Worm (Caenorhabditis elegans) whole organism, midembryonic: ENCODE measurements around the gene gcy-36.

Experiments
- T22C8.4 ChIP-seq: fragments of 200-800 bp; sonication (Bioruptor generic); IDR thresholded peaks from 2 replicates; pipeline ENCODE4 v1.3.6; 2022; ENCODE audit warnings: missing genetic modification characterization, missing compliant biosample characterization
- ref-1 ChIP-seq: fragments of 200-800 bp; sonication (Bioruptor generic); conservative IDR thresholded peaks from 2 replicates; pipeline ENCODE4 v1.3.6; 2022; ENCODE audit warnings: missing genetic modification reagents, missing genetic modification characterization, missing compliant biosample characterization
- tab-1 ChIP-seq: fragments of 200-800 bp; sonication (Bioruptor generic); IDR thresholded peaks from 2 replicates; pipeline ENCODE4 v1.3.6; 2022; ENCODE audit warnings: missing genetic modification characterization, missing compliant biosample characterization

DNA sequence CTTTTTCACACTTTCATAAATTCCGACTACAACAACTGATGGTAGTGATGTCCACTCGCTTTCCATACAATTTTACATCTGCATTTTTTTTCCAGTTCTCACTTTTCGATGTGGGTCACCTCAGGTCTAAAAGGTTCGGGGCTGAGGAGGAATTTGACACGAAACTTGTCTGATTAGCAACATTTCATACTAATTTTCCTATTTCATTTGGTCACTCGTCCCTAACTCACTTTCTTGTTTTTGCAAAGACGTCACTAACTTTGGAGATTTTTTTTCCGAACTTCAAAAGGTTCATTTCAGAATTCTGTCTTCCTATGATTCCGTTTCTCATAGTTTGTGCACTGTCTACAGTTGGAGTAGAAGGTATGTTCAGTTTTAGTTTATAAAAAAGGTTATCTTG is 9.0 kb downstream of the gcy-36 start, which contains the start of gene H13N06.2:
- TF ChIP-seq T22C8.4 (GFP tag; lab: Robert Waterston, UW) (no peak), tab-1 (GFP tag; lab: Robert Waterston, UW) (no peak), ref-1 (GFP tag; lab: Robert Waterston, UW) (no peak)
